Fruit fly (Drosophila melanogaster) whole organism, pupa: ENCODE data around the gene CG15422.

Source experiments
- CG10348 ChIP-seq: fragments of 200-800 bp; sonication (Bioruptor generic); IDR thresholded peaks from 2 replicates; pipeline ENCODE4 v1.3.6; 2022; ENCODE audit warnings: missing biosample characterization, missing genetic modification characterization
- CG12605 ChIP-seq: fragments of 200-800 bp; sonication (Bioruptor generic); IDR thresholded peaks from 2 replicates; pipeline ENCODE4 v1.3.6; 2022; ENCODE audit warnings: missing biosample characterization, missing genetic modification characterization
- CG17806 ChIP-seq: fragments of 200-800 bp; sonication (Bioruptor generic); optimal IDR thresholded peaks from 2 replicates; lab custom pipeline; 2018; ENCODE audit warnings: missing biosample characterization, mild to moderate bottlenecking, missing genetic modification characterization, moderate library complexity
- CG32121 ChIP-seq: fragments of 200-800 bp; sonication (Bioruptor generic); IDR thresholded peaks from 2 replicates; pipeline ENCODE4 v1.3.6; 2022; ENCODE audit warnings: missing biosample characterization, missing genetic modification characterization
- CG4496 ChIP-seq: fragments of 200-800 bp; sonication (Bioruptor generic); IDR thresholded peaks from 3 replicates; pipeline ENCODE4 v1.3.6; 2022; ENCODE audit warnings: missing biosample characterization, missing genetic modification characterization
- CG8159 ChIP-seq: fragments of 200-800 bp; sonication (Bioruptor generic); optimal IDR thresholded peaks from 3 replicates; lab custom pipeline; 2018; ENCODE audit warnings: missing biosample characterization, mild to moderate bottlenecking, missing genetic modification characterization, moderate library complexity
- CG9948 ChIP-seq: fragments of 200-800 bp; sonication (Bioruptor generic); optimal IDR thresholded peaks from 2 replicates; lab custom pipeline; 2018; ENCODE audit warnings: missing biosample characterization, mild to moderate bottlenecking, missing genetic modification characterization, moderate library complexity
- EcR ChIP-seq: fragments of 200-800 bp; sonication (Bioruptor generic); optimal IDR thresholded peaks from 3 replicates; lab custom pipeline; 2019; ENCODE audit warnings: missing biosample characterization, missing genetic modification characterization, mild to moderate bottlenecking, moderate library complexity, missing genetic modification reagents
- Ets98B ChIP-seq: fragments of 200-800 bp; sonication (Bioruptor generic); IDR thresholded peaks from 2 replicates; pipeline ENCODE4 v1.3.6; 2022; ENCODE audit warnings: missing biosample characterization, missing genetic modification characterization
- Pif1B ChIP-seq: fragments of 200-800 bp; sonication (Bioruptor generic); optimal IDR thresholded peaks from 3 replicates; lab custom pipeline; 2016; ENCODE audit warnings: missing biosample characterization, missing genetic modification characterization
- Snoo ChIP-seq: fragments of 200-800 bp; sonication (Bioruptor generic); optimal IDR thresholded peaks from 3 replicates; lab custom pipeline; 2017; ENCODE audit warnings: missing biosample characterization, mild to moderate bottlenecking, missing genetic modification characterization, inconsistent platforms
- fd96Ca ChIP-seq: fragments of 200-800 bp; sonication (Bioruptor generic); IDR thresholded peaks from 3 replicates; pipeline ENCODE4 v1.3.6; 2022; ENCODE audit warnings: missing biosample characterization, missing genetic modification characterization
- gl ChIP-seq: fragments of 200-800 bp; sonication (Bioruptor generic); optimal IDR thresholded peaks from 2 replicates; lab custom pipeline; 2018; ENCODE audit warnings: missing biosample characterization, mild to moderate bottlenecking, missing genetic modification characterization
- rn ChIP-seq: fragments of 200-800 bp; sonication (Bioruptor generic); IDR thresholded peaks from 2 replicates; pipeline ENCODE4 v1.3.6; 2022; ENCODE audit warnings: missing biosample characterization, missing genetic modification characterization

dm6 chr2L:4052346-4052745 lies 47.6 kb downstream of the CG15422 start:
- TF ChIP-seq CG4496, result no peak
- no peak for TF ChIP-seq Ets98B (GFP tag; lab: Robert Waterston, UW)
- TF ChIP-seq Pif1B (GFP tag; lab: Kevin White, UChicago), result no peak
- TF ChIP-seq fd96Ca (GFP tag; lab: Robert Waterston, UW), result no peak
- TF ChIP-seq CG10348 (GFP tag; lab: Robert Waterston, UW), result no peak
- TF ChIP-seq CG32121 (GFP tag; lab: Robert Waterston, UW), result no peak
- TF ChIP-seq gl (tag; lab: Kevin White, UChicago), result no peak
- no peak for TF ChIP-seq CG12605 (GFP tag; lab: Robert Waterston, UW)
- TF ChIP-seq EcR (GFP tag; lab: Kevin White, UChicago), result no peak
- no peak for TF ChIP-seq Snoo (tag; lab: Kevin White, UChicago)
- no peak for TF ChIP-seq CG8159 (tag; lab: Kevin White, UChicago)
- TF ChIP-seq CG9948 (tag; lab: Kevin White, UChicago), result no peak
- no peak for TF ChIP-seq CG17806 (tag; lab: Kevin White, UChicago)
- no peak for TF ChIP-seq rn (GFP tag; lab: Robert Waterston, UW)
